Fruit fly (Drosophila melanogaster): Measurements from ENCODE around the gene CG7691.

The CG7691 gene

dm6 chr3R:18582236-18582635 is 22.6 kb downstream of the CG7691 start:
- TF ChIP-seq Clk (GFP tag; optimal IDR thresholded peaks at IDR 0.05) = peak; percentile 37
- no peak for TF ChIP-seq bab1 (GFP tag; optimal IDR thresholded peaks at IDR 0.05)
- peak; percentile 33 for TF ChIP-seq Crg-1 (GFP tag; optimal IDR thresholded peaks at IDR 0.05)
- peak; percentile 74 for TF ChIP-seq kay (GFP tag; ENCODE audit: borderline replicate concordance)
- TF ChIP-seq Hr96 (GFP tag; optimal IDR thresholded peaks at IDR 0.05) = peak; percentile 23
- TF ChIP-seq cnc (optimal IDR thresholded peaks at IDR 0.05) = no peak
- peak; percentile 30 for TF ChIP-seq CG14711 (tag; optimal IDR thresholded peaks at IDR 0.05)
- peak; percentile 30 for TF ChIP-seq CG5204 (GFP tag; optimal IDR thresholded peaks at IDR 0.05)
- peak; percentile 12 for TF ChIP-seq ovo (GFP tag; optimal IDR thresholded peaks at IDR 0.05)
- TF ChIP-seq Mnt (GFP tag; optimal IDR thresholded peaks at IDR 0.05) = peak; percentile 19
- TF ChIP-seq CG7101 (tag; optimal IDR thresholded peaks at IDR 0.05) = peak; percentile 66
- peak; percentile 7 for TF ChIP-seq CG33017 (tag; optimal IDR thresholded peaks at IDR 0.05)
- TF ChIP-seq CG7045 (GFP tag; optimal IDR thresholded peaks at IDR 0.05) = peak; percentile 22
- TF ChIP-seq cic (GFP tag; optimal IDR thresholded peaks at IDR 0.05) = peak; percentile 81
- peak; percentile 1 for TF ChIP-seq pad (GFP tag; optimal IDR thresholded peaks at IDR 0.05)
- TF ChIP-seq CG11617 (GFP tag; optimal IDR thresholded peaks at IDR 0.05) = peak; percentile 34
- no peak for TF ChIP-seq CG1620 (GFP tag; optimal IDR thresholded peaks at IDR 0.05)
- no peak for TF ChIP-seq tj (GFP tag; optimal IDR thresholded peaks at IDR 0.05)
- peak; percentile 64 for TF ChIP-seq CG12768 (GFP tag; optimal IDR thresholded peaks at IDR 0.05)
- peak; percentile 21 for TF ChIP-seq toe (GFP tag; optimal IDR thresholded peaks at IDR 0.05)

- TF ChIP-seq Crg-1 (GFP tag; optimal IDR thresholded peaks at IDR 0.05) (peak; percentile 94), CG33017 (tag; optimal IDR thresholded peaks at IDR 0.05) (peak; percentile 91), cic (GFP tag; optimal IDR thresholded peaks at IDR 0.05) (peak; percentile 84), Hr96 (GFP tag; optimal IDR thresholded peaks at IDR 0.05) (peak; percentile 48), cnc (optimal IDR thresholded peaks at IDR 0.05) (no peak), CG1620 (GFP tag; optimal IDR thresholded peaks at IDR 0.05) (peak; percentile 82), pad (GFP tag; optimal IDR thresholded peaks at IDR 0.05) (peak; percentile 83), Clk (GFP tag; optimal IDR thresholded peaks at IDR 0.05) (peak; percentile 82), CG14711 (tag; optimal IDR thresholded peaks at IDR 0.05) (peak; percentile 82), toe (GFP tag; optimal IDR thresholded peaks at IDR 0.05) (peak; percentile 83), ovo (GFP tag; optimal IDR thresholded peaks at IDR 0.05) (peak; percentile 95), tj (GFP tag; optimal IDR thresholded peaks at IDR 0.05) (peak; percentile 64), CG12768 (GFP tag; optimal IDR thresholded peaks at IDR 0.05) (peak; percentile 94), CG7101 (tag; optimal IDR thresholded peaks at IDR 0.05) (peak; percentile 89), CG7045 (GFP tag; optimal IDR thresholded peaks at IDR 0.05) (peak; percentile 87), kay (GFP tag; ENCODE audit: borderline replicate concordance) (peak; percentile 92), CG11617 (GFP tag; optimal IDR thresholded peaks at IDR 0.05) (peak; percentile 93), CG5204 (GFP tag; optimal IDR thresholded peaks at IDR 0.05) (peak; percentile 89), bab1 (GFP tag; optimal IDR thresholded peaks at IDR 0.05) (peak; percentile 88), Mnt (GFP tag; optimal IDR thresholded peaks at IDR 0.05) (peak; percentile 87)
Measured at dm6 chr3R:18583881-18584545, 24.3 kb downstream of the CG7691 start.

dm6 chr3R:18584546-18584935 is 24.9 kb downstream of the CG7691 start:
- no peak for TF ChIP-seq cic (GFP tag; optimal IDR thresholded peaks at IDR 0.05)
- no peak for TF ChIP-seq CG5204 (GFP tag; optimal IDR thresholded peaks at IDR 0.05)
- no peak for TF ChIP-seq CG11617 (GFP tag; optimal IDR thresholded peaks at IDR 0.05)
- TF ChIP-seq CG12768 (GFP tag; optimal IDR thresholded peaks at IDR 0.05) = no peak
- TF ChIP-seq CG1620 (GFP tag; optimal IDR thresholded peaks at IDR 0.05) = no peak
- no peak for TF ChIP-seq CG7045 (GFP tag; optimal IDR thresholded peaks at IDR 0.05)
- no peak for TF ChIP-seq pad (GFP tag; optimal IDR thresholded peaks at IDR 0.05)
- TF ChIP-seq CG14711 (tag; optimal IDR thresholded peaks at IDR 0.05) = no peak
- no peak for TF ChIP-seq Clk (GFP tag; optimal IDR thresholded peaks at IDR 0.05)
- no peak for TF ChIP-seq toe (GFP tag; optimal IDR thresholded peaks at IDR 0.05)
- no peak for TF ChIP-seq Hr96 (GFP tag; optimal IDR thresholded peaks at IDR 0.05)
- TF ChIP-seq CG7101 (tag; optimal IDR thresholded peaks at IDR 0.05) = no peak
- TF ChIP-seq tj (GFP tag; optimal IDR thresholded peaks at IDR 0.05) = no peak
- no peak for TF ChIP-seq ovo (GFP tag; optimal IDR thresholded peaks at IDR 0.05)
- TF ChIP-seq bab1 (GFP tag; optimal IDR thresholded peaks at IDR 0.05) = no peak
- TF ChIP-seq kay (GFP tag; ENCODE audit: borderline replicate concordance) = no peak
- TF ChIP-seq Crg-1 (GFP tag; optimal IDR thresholded peaks at IDR 0.05) = no peak

- TF ChIP-seq CG14711 (tag; optimal IDR thresholded peaks at IDR 0.05) (no peak), kay (GFP tag; ENCODE audit: borderline replicate concordance) (peak; percentile 79), bab1 (GFP tag; optimal IDR thresholded peaks at IDR 0.05) (peak; percentile 28), Crg-1 (GFP tag; optimal IDR thresholded peaks at IDR 0.05) (no peak), CG7101 (tag; optimal IDR thresholded peaks at IDR 0.05) (peak; percentile 31), CG11617 (GFP tag; optimal IDR thresholded peaks at IDR 0.05) (peak; percentile 25), CG7045 (GFP tag; optimal IDR thresholded peaks at IDR 0.05) (peak; percentile 2), Hr96 (GFP tag; optimal IDR thresholded peaks at IDR 0.05) (no peak), CG33017 (tag; optimal IDR thresholded peaks at IDR 0.05) (peak; percentile 35), Mnt (GFP tag; optimal IDR thresholded peaks at IDR 0.05) (peak; percentile 47), cic (GFP tag; optimal IDR thresholded peaks at IDR 0.05) (no peak), CG1620 (GFP tag; optimal IDR thresholded peaks at IDR 0.05) (no peak), cnc (optimal IDR thresholded peaks at IDR 0.05) (no peak)
Measured at dm6 chr3R:18585259-18585858, 25.7 kb downstream of the CG7691 start.

dm6 chr3R:18590754-18591153 is 31.1 kb downstream of the CG7691 start, which contains the start of gene qin:
qin (plus strand) TSS chr3R:18591027.
- TF ChIP-seq CG5204 (GFP tag; optimal IDR thresholded peaks at IDR 0.05) = no peak
- TF ChIP-seq pad (GFP tag; optimal IDR thresholded peaks at IDR 0.05) = peak; percentile 3
- peak; percentile 18 for TF ChIP-seq ovo (GFP tag; optimal IDR thresholded peaks at IDR 0.05)
